Fruit fly (Drosophila melanogaster): ENCODE measurements around the gene CG43219.

The CG43219 gene

dm6 chr3L:21196563-21196962, 23.6 kb upstream of the CG43219 start, which contains the start of the genes Targ3 and park (continued):
- TF ChIP-seq NFAT (GFP tag; IDR thresholded peaks at IDR 0.05) (no peak), Eip74EF (GFP tag; optimal IDR thresholded peaks at IDR 0.05) (no peak), CG11247 (GFP tag; IDR thresholded peaks at IDR 0.05) (no peak), danr (GFP tag; IDR thresholded peaks at IDR 0.05) (no peak), Atf3 (GFP tag; optimal IDR thresholded peaks at IDR 0.05) (no peak), CG17328 (GFP tag; IDR thresholded peaks at IDR 0.05) (no peak), Dfd (GFP tag; optimal IDR thresholded peaks at IDR 0.05) (no peak), C15 (GFP tag; IDR thresholded peaks at IDR 0.05) (no peak), CG13775 (GFP tag; optimal IDR thresholded peaks at IDR 0.05) (peak; percentile 2), dan (GFP tag; IDR thresholded peaks at IDR 0.05) (no peak), Dll (GFP tag; IDR thresholded peaks at IDR 0.05; ENCODE audit: partially characterized antibody) (0 out of 4 replicates have a peak, but pooled peaks have one; percentile 43), ham (GFP tag; IDR thresholded peaks at IDR 0.05) (no peak), fu2 (GFP tag; optimal IDR thresholded peaks at IDR 0.05) (peak; percentile 21), CG12104 (GFP tag; optimal IDR thresholded peaks at IDR 0.05) (no peak), seq (GFP tag; IDR thresholded peaks at IDR 0.05) (no peak), Taf1 (GFP tag; IDR thresholded peaks at IDR 0.05) (no peak), zfh2 (GFP tag; optimal IDR thresholded peaks at IDR 0.05) (peak; percentile 55), CG10267 (tag; optimal IDR thresholded peaks at IDR 0.05) (peak; percentile 31), CG13894 (tag; optimal IDR thresholded peaks at IDR 0.05) (no peak), ase (GFP tag; IDR thresholded peaks at IDR 0.05) (no peak), HLHmδ (GFP tag; optimal IDR thresholded peaks at IDR 0.05) (no peak), CG11456 (GFP tag; IDR thresholded peaks at IDR 0.05) (no peak), maf-S (GFP tag; optimal IDR thresholded peaks at IDR 0.05) (peak; percentile 13), CG10147 (GFP tag; optimal IDR thresholded peaks at IDR 0.05) (no peak), Optix (GFP tag; IDR thresholded peaks at IDR 0.05) (no peak), CG6175 (GFP tag; IDR thresholded peaks at IDR 0.05) (no peak), CG11093 (GFP tag; IDR thresholded peaks at IDR 0.05) (no peak), Neu2 (GFP tag; optimal IDR thresholded peaks at IDR 0.05; ENCODE audit: borderline replicate concordance) (no peak), NC2α (GFP tag; optimal IDR thresholded peaks at IDR 0.05) (no peak), CG18262 (tag; optimal IDR thresholded peaks at IDR 0.05) (no peak), CG11695 (GFP tag; IDR thresholded peaks at IDR 0.05) (no peak), HmgZ (tag; optimal IDR thresholded peaks at IDR 0.05) (peak; percentile 48), zen (tag; optimal IDR thresholded peaks at IDR 0.05) (no peak), CG7556 (GFP tag; optimal IDR thresholded peaks at IDR 0.05) (no peak), Max (GFP tag; optimal IDR thresholded peaks at IDR 0.05) (no peak), CG31441 (GFP tag; IDR thresholded peaks at IDR 0.05) (no peak), CG11560 (tag; IDR thresholded peaks at IDR 0.05) (no peak), trh (GFP tag; optimal IDR thresholded peaks at IDR 0.05) (no peak), MBD-R2 (GFP tag; IDR thresholded peaks at IDR 0.05) (peak; percentile 97), CG42726 (GFP tag; IDR thresholded peaks at IDR 0.05; ENCODE audit: partially characterized antibody) (no peak), CG8281 (tag; optimal IDR thresholded peaks at IDR 0.05) (no peak), CG4854 (GFP tag; optimal IDR thresholded peaks at IDR 0.05) (peak; percentile 99), CG7745 (tag; optimal IDR thresholded peaks at IDR 0.05) (no peak), eyg (GFP tag; optimal IDR thresholded peaks at IDR 0.05) (no peak), CG17612 (GFP tag; IDR thresholded peaks at IDR 0.05) (no peak), gt (GFP tag; IDR thresholded peaks at IDR 0.05) (no peak), CG15073 (GFP tag; optimal IDR thresholded peaks at IDR 0.05) (no peak), Elba2 (GFP tag; optimal IDR thresholded peaks at IDR 0.05) (no peak), ap (GFP tag; IDR thresholded peaks at IDR 0.05) (no peak), CG8765 (GFP tag; IDR thresholded peaks at IDR 0.05) (no peak), fd64A (GFP tag; optimal IDR thresholded peaks at IDR 0.05) (peak; percentile 25), Camta (GFP tag; optimal IDR thresholded peaks at IDR 0.05) (no peak)

Measured in whole organism, embryonic.